Worm (Caenorhabditis elegans) whole organism, young adult: ENCODE measurements around the gene pqbp-1.1.

ENCODE experiments used
- B0261.1 ChIP-seq: sonication (generic microtip); optimal IDR thresholded peaks from 2 replicates; lab custom pipeline; 2016; ENCODE audit warnings: mild to moderate bottlenecking, missing genetic modification characterization, moderate library complexity, missing compliant biosample characterization
- F10E7.11 ChIP-seq: sonication (generic microtip); optimal IDR thresholded peaks from 2 replicates; lab custom pipeline; 2017; ENCODE audit warnings: mild to moderate bottlenecking, missing genetic modification characterization, moderate library complexity, missing compliant biosample characterization
- F33H1.4 ChIP-seq: fragments of 200-800 bp; sonication (Bioruptor generic); IDR thresholded peaks from 2 replicates; pipeline ENCODE4 v1.3.6; 2022; ENCODE audit warnings: missing genetic modification reagents, missing genetic modification characterization, missing compliant biosample characterization
- F37B4.10 ChIP-seq: fragments of 200-800 bp; sonication (Bioruptor generic); IDR thresholded peaks from 2 replicates; pipeline ENCODE4 v1.3.6; 2022; ENCODE audit warnings: missing genetic modification characterization, missing compliant biosample characterization
- F57A8.1 ChIP-seq: fragments of 200-800 bp; sonication (Bioruptor generic); optimal IDR thresholded peaks from 2 replicates; lab custom pipeline; 2018; ENCODE audit warnings: mild to moderate bottlenecking, missing genetic modification characterization, moderate library complexity, missing compliant biosample characterization
- F57C9.4 ChIP-seq: sonication (generic microtip); optimal IDR thresholded peaks from 2 replicates; lab custom pipeline; 2017; ENCODE audit warnings: mild to moderate bottlenecking, missing genetic modification characterization, missing compliant biosample characterization
- Y53G8AR.9 ChIP-seq: fragments of 200-800 bp; sonication (Bioruptor generic); conservative IDR thresholded peaks from 2 replicates; pipeline ENCODE4 v1.3.6; 2022; ENCODE audit warnings: missing genetic modification reagents, missing genetic modification characterization, missing compliant biosample characterization
- Y56A3A.18 ChIP-seq: fragments of 200-800 bp; sonication (Bioruptor generic); IDR thresholded peaks from 2 replicates; pipeline ENCODE4 v1.3.6; 2022; ENCODE audit warnings: missing genetic modification reagents, missing genetic modification characterization, missing compliant biosample characterization
- Y79H2A.3 ChIP-seq: fragments of 200-800 bp; sonication (Bioruptor generic); conservative IDR thresholded peaks from 2 replicates; pipeline ENCODE4 v1.3.6; 2022; ENCODE audit warnings: missing genetic modification reagents, missing genetic modification characterization, missing compliant biosample characterization
- akir-1 ChIP-seq: fragments of 200-800 bp; sonication (Bioruptor generic); optimal IDR thresholded peaks from 2 replicates; lab custom pipeline; 2018; ENCODE audit warnings: mild to moderate bottlenecking, missing genetic modification characterization, moderate library complexity, missing compliant biosample characterization
- ama-1 ChIP-seq, 3 experiments: fragments of 150-350 bp in 1 of 3; sonication (generic microtip) in 2 of 3; optimal IDR thresholded peaks; 2 replicates each; lab custom pipeline; 2014 to 2018; ENCODE audit warnings: missing biosample characterization in 2 of 3, missing genetic modification characterization in 2 of 3, missing genetic modification reagents in 2 of 3
- aptf-3 ChIP-seq: fragments of 200-800 bp; sonication (Bioruptor generic); IDR thresholded peaks from 2 replicates; pipeline ENCODE4 v1.3.6; 2022; ENCODE audit warnings: missing genetic modification characterization, missing compliant biosample characterization
- atf-7 ChIP-seq: sonication (generic microtip); optimal IDR thresholded peaks from 2 replicates; lab custom pipeline; 2017; ENCODE audit warnings: mild to moderate bottlenecking, missing genetic modification characterization, missing compliant biosample characterization
- attf-6 ChIP-seq: fragments of 200-800 bp; sonication (Bioruptor generic); IDR thresholded peaks from 2 replicates; pipeline ENCODE4 v1.3.6; 2022; ENCODE audit warnings: missing genetic modification reagents, missing genetic modification characterization, missing compliant biosample characterization
- bed-2 ChIP-seq: fragments of 200-800 bp; sonication (Bioruptor generic); IDR thresholded peaks from 2 replicates; pipeline ENCODE4 v1.3.6; 2022; ENCODE audit warnings: missing genetic modification reagents, missing genetic modification characterization, missing compliant biosample characterization
- ceh-91 ChIP-seq: fragments of 200-800 bp; sonication (Bioruptor generic); IDR thresholded peaks from 2 replicates; pipeline ENCODE4 v1.3.6; 2022; ENCODE audit warnings: missing genetic modification reagents, missing genetic modification characterization, missing compliant biosample characterization
- dpff-1 ChIP-seq: sonication (generic microtip); optimal IDR thresholded peaks from 2 replicates; lab custom pipeline; 2017; ENCODE audit warnings: mild to moderate bottlenecking, missing genetic modification characterization, missing compliant biosample characterization
- efl-1 ChIP-seq: fragments of 150-350 bp; optimal IDR thresholded peaks from 2 replicates; lab custom pipeline; 2014; ENCODE audit warnings: missing biosample characterization, missing genetic modification reagents, missing genetic modification characterization
- egl-18 ChIP-seq: fragments of 200-800 bp; sonication (Bioruptor generic); IDR thresholded peaks from 2 replicates; pipeline ENCODE4 v1.3.6; 2022; ENCODE audit warnings: missing genetic modification reagents, missing genetic modification characterization, missing compliant biosample characterization
- egrh-3 ChIP-seq: fragments of 200-800 bp; sonication (Bioruptor generic); IDR thresholded peaks from 2 replicates; pipeline ENCODE4 v1.3.6; 2022; ENCODE audit warnings: missing genetic modification reagents, missing genetic modification characterization, missing compliant biosample characterization
- ets-4 ChIP-seq: fragments of 200-800 bp; sonication (Bioruptor generic); optimal IDR thresholded peaks from 2 replicates; lab custom pipeline; 2018; ENCODE audit warnings: mild to moderate bottlenecking, missing genetic modification characterization, missing compliant biosample characterization
- him-1 ChIP-seq: sonication (generic microtip); optimal IDR thresholded peaks from 2 replicates; lab custom pipeline; 2016; ENCODE audit warnings: missing genotype, missing genetic modification reagents, missing genetic modification characterization, missing compliant biosample characterization
- hmg-1.2 ChIP-seq: fragments of 200-800 bp; sonication (Bioruptor generic); IDR thresholded peaks from 2 replicates; pipeline ENCODE4 v1.3.6; 2022; ENCODE audit warnings: missing genetic modification reagents, missing genetic modification characterization, missing compliant biosample characterization
- hsf-1 ChIP-seq: fragments of 200-800 bp; sonication (Bioruptor generic); IDR thresholded peaks from 2 replicates; pipeline ENCODE4 v1.3.6; 2022; ENCODE audit warnings: missing genetic modification reagents, missing genetic modification characterization, missing compliant biosample characterization
- let-526 ChIP-seq: fragments of 200-800 bp; sonication (Bioruptor generic); IDR thresholded peaks from 2 replicates; pipeline ENCODE4 v1.3.6; 2022; ENCODE audit warnings: missing genetic modification reagents, missing genetic modification characterization, missing compliant biosample characterization
- lin-35 ChIP-seq, 3 experiments: fragments of 150-350 bp in 2 of 3; sonication (generic microtip) in 1 of 3; optimal IDR thresholded peaks; 2 replicates each; lab custom pipeline; 2014 to 2018; ENCODE audit warnings: missing biosample characterization in 3 of 3, missing genetic modification characterization in 3 of 3, missing genetic modification reagents in 3 of 3
- lin-40 ChIP-seq: sonication (generic microtip); optimal IDR thresholded peaks from 2 replicates; lab custom pipeline; 2016; ENCODE audit warnings: missing genetic modification characterization, mild to moderate bottlenecking, missing compliant biosample characterization, missing genotype, missing genetic modification reagents
- lir-1 ChIP-seq: fragments of 200-800 bp; sonication (Bioruptor generic); conservative IDR thresholded peaks from 2 replicates; pipeline ENCODE4 v1.3.6; 2022; ENCODE audit warnings: missing genetic modification reagents, missing genetic modification characterization, missing compliant biosample characterization
- madf-10 ChIP-seq: sonication (generic microtip); optimal IDR thresholded peaks from 2 replicates; lab custom pipeline; 2016; ENCODE audit warnings: mild to moderate bottlenecking, missing genetic modification characterization, missing compliant biosample characterization
- madf-6 ChIP-seq: fragments of 200-800 bp; sonication (Bioruptor generic); IDR thresholded peaks from 2 replicates; pipeline ENCODE4 v1.3.6; 2022; ENCODE audit warnings: missing genetic modification reagents, missing genetic modification characterization, missing compliant biosample characterization
- madf-8 ChIP-seq: fragments of 200-800 bp; sonication (Bioruptor generic); conservative IDR thresholded peaks from 2 replicates; pipeline ENCODE4 v1.3.6; 2022; ENCODE audit warnings: missing genetic modification reagents, missing genetic modification characterization, missing compliant biosample characterization
- mel-28 ChIP-seq: sonication (generic microtip); optimal IDR thresholded peaks from 2 replicates; lab custom pipeline; 2016; ENCODE audit warnings: borderline replicate concordance, mild to moderate bottlenecking, missing genetic modification characterization, missing compliant biosample characterization
- nhr-120 ChIP-seq: fragments of 200-800 bp; sonication (Bioruptor generic); IDR thresholded peaks from 2 replicates; pipeline ENCODE4 v1.3.6; 2022; ENCODE audit warnings: missing genetic modification characterization, missing compliant biosample characterization
- nhr-80 ChIP-seq: sonication (generic microtip); optimal IDR thresholded peaks from 2 replicates; lab custom pipeline; 2016; ENCODE audit warnings: missing genetic modification characterization, missing compliant biosample characterization
- pbrm-1 ChIP-seq: fragments of 200-800 bp; sonication (Bioruptor generic); IDR thresholded peaks from 2 replicates; pipeline ENCODE4 v1.3.6; 2022; ENCODE audit warnings: missing genetic modification reagents, missing genetic modification characterization, missing compliant biosample characterization
- pha-4 ChIP-seq: fragments of 150-350 bp; sonication (generic microtip); optimal IDR thresholded peaks from 2 replicates; lab custom pipeline; 2014; ENCODE audit warnings: missing biosample characterization, missing genetic modification reagents, missing genetic modification characterization
- snpc-1.1 ChIP-seq: sonication (generic microtip); optimal IDR thresholded peaks from 2 replicates; lab custom pipeline; 2017; ENCODE audit warnings: missing genetic modification characterization, mild to moderate bottlenecking, missing compliant biosample characterization, antibody characterized with exemption, moderate library complexity, missing genotype, missing genetic modification reagents; ENCODE audit not compliant: insufficient read depth
- somi-1 ChIP-seq: fragments of 200-800 bp; sonication (Bioruptor generic); optimal IDR thresholded peaks from 2 replicates; lab custom pipeline; 2018; ENCODE audit warnings: mild to moderate bottlenecking, missing genetic modification characterization, missing compliant biosample characterization
- sptf-2 ChIP-seq: fragments of 200-800 bp; sonication (Bioruptor generic); optimal IDR thresholded peaks from 2 replicates; lab custom pipeline; 2018; ENCODE audit warnings: mild to moderate bottlenecking, missing genetic modification characterization, missing compliant biosample characterization
- tbp1 ChIP-seq: fragments of 200-800 bp; sonication (Bioruptor generic); optimal IDR thresholded peaks from 2 replicates; lab custom pipeline; 2018; ENCODE audit warnings: mild to moderate bottlenecking, missing genetic modification characterization, missing compliant biosample characterization
- tbx-9 ChIP-seq: sonication (generic microtip); optimal IDR thresholded peaks from 2 replicates; lab custom pipeline; 2016; ENCODE audit warnings: borderline replicate concordance, missing genetic modification characterization, inconsistent platforms, missing compliant biosample characterization
- tlf-1 ChIP-seq: fragments of 200-800 bp; sonication (Bioruptor generic); optimal IDR thresholded peaks from 2 replicates; lab custom pipeline; 2018; ENCODE audit warnings: mild to moderate bottlenecking, missing genetic modification characterization, missing compliant biosample characterization
- unc-62 ChIP-seq: fragments of 150-350 bp; optimal IDR thresholded peaks from 2 replicates; lab custom pipeline; 2014; ENCODE audit warnings: missing biosample characterization, missing genetic modification reagents, missing genetic modification characterization
- zim-3 ChIP-seq: sonication (generic microtip); optimal IDR thresholded peaks from 2 replicates; lab custom pipeline; 2017; ENCODE audit warnings: mild to moderate bottlenecking, missing genetic modification characterization, moderate library complexity, missing compliant biosample characterization
- ztf-22 ChIP-seq: fragments of 200-800 bp; sonication (Bioruptor generic); optimal IDR thresholded peaks from 2 replicates; lab custom pipeline; 2018; ENCODE audit warnings: mild to moderate bottlenecking, missing genetic modification characterization, moderate library complexity, missing compliant biosample characterization
- ztf-3 ChIP-seq: fragments of 200-800 bp; sonication (Bioruptor generic); optimal IDR thresholded peaks from 2 replicates; lab custom pipeline; 2018; ENCODE audit warnings: mild to moderate bottlenecking, missing genetic modification characterization, missing compliant biosample characterization

Gene pqbp-1.1

ce11 chrIV:295734-296201, 34.3 kb upstream of the pqbp-1.1 start (continued):
- no peak for TF ChIP-seq snpc-1.1 (tag; lab: Kevin White, UChicago)
- no peak; the same call in 1 of the 2 replicates for TF ChIP-seq Y53G8AR.9
- TF ChIP-seq ceh-91 (GFP tag; lab: Robert Waterston, UW): no peak
- no peak for TF ChIP-seq F57A8.1
- TF ChIP-seq let-526 (GFP tag; lab: Robert Waterston, UW): no peak
- no peak for TF ChIP-seq Y79H2A.3 (GFP tag; lab: Robert Waterston, UW)
- TF ChIP-seq madf-6 (GFP tag; lab: Robert Waterston, UW): no peak
- no peak for TF ChIP-seq lin-40 (tag; lab: Kevin White, UChicago)
- peak; percentile 77 for TF ChIP-seq atf-7
- no peak for TF ChIP-seq him-1 (tag; lab: Kevin White, UChicago)
- no peak for TF ChIP-seq ama-1 (optimal IDR thresholded peaks at IDR 0.05; lab: Kevin White, UChicago)
- TF ChIP-seq ama-1 (GFP tag; optimal IDR thresholded peaks at IDR 0.05; lab: Kevin White, UChicago): no peak
- no peak for TF ChIP-seq mel-28 (tag; lab: Kevin White, UChicago)
- peak; percentile 95 for TF ChIP-seq nhr-80 (tag; lab: Kevin White, UChicago)
- no peak for TF ChIP-seq Y56A3A.18 (GFP tag; lab: Robert Waterston, UW)
- no peak for TF ChIP-seq F37B4.10
- no peak for TF ChIP-seq somi-1 (GFP tag; lab: Kevin White, UChicago)
- TF ChIP-seq attf-6 (GFP tag; lab: Robert Waterston, UW): no peak
- TF ChIP-seq pha-4 (tag; lab: Kevin White, UChicago): no peak
- TF ChIP-seq hsf-1 (GFP tag; lab: Robert Waterston, UW): no peak
- TF ChIP-seq pbrm-1 (GFP tag; lab: Robert Waterston, UW): no peak
- TF ChIP-seq lir-1 (GFP tag; lab: Robert Waterston, UW): no peak
- no peak for TF ChIP-seq F57C9.4
- TF ChIP-seq egl-18 (GFP tag; lab: Robert Waterston, UW): no peak
- TF ChIP-seq bed-2 (GFP tag; lab: Robert Waterston, UW): no peak
- no peak for TF ChIP-seq sptf-2 (GFP tag; lab: Kevin White, UChicago)
- TF ChIP-seq hmg-1.2: no peak
- no peak for TF ChIP-seq B0261.1
- TF ChIP-seq madf-10: peak; percentile 62
- peak; percentile 33 for TF ChIP-seq tbp1 (GFP tag; lab: Kevin White, UChicago)
- no peak for TF ChIP-seq ets-4
- TF ChIP-seq dpff-1 (tag; lab: Kevin White, UChicago): no peak
- no peak for TF ChIP-seq lin-35 (GFP tag; optimal IDR thresholded peaks at IDR 0.05; lab: Kevin White, UChicago)
- TF ChIP-seq ztf-22 (GFP tag; lab: Kevin White, UChicago): no peak
- no peak for TF ChIP-seq zim-3
- no peak for TF ChIP-seq F33H1.4 (GFP tag; lab: Robert Waterston, UW)
- TF ChIP-seq aptf-3: no peak
- TF ChIP-seq nhr-120 (GFP tag; lab: Robert Waterston, UW): 0 out of 2 replicates have a peak, but pooled peaks have one; percentile 62
- no peak for TF ChIP-seq tlf-1 (GFP tag; lab: Kevin White, UChicago)
- no peak for TF ChIP-seq akir-1 (GFP tag; lab: Kevin White, UChicago)
- no peak for TF ChIP-seq F10E7.11 (tag; lab: Kevin White, UChicago)
- TF ChIP-seq tbx-9 (tag; lab: Kevin White, UChicago): no peak
- TF ChIP-seq madf-8: no peak
- no peak for TF ChIP-seq egrh-3
- TF ChIP-seq efl-1 (GFP tag; lab: Kevin White, UChicago): no peak
- no peak for TF ChIP-seq unc-62 (GFP tag; lab: Kevin White, UChicago)
- TF ChIP-seq ztf-3 (GFP tag; lab: Kevin White, UChicago): peak; percentile 0
